Worm (Caenorhabditis elegans): ENCODE measurements around the gene ell-1.
"Not testable (repeated sequence)": the region's sequence is repeated elsewhere in the genome, so short reads cannot be mapped to it uniquely, and the experiment has no call there.

Gene ell-1

DNA sequence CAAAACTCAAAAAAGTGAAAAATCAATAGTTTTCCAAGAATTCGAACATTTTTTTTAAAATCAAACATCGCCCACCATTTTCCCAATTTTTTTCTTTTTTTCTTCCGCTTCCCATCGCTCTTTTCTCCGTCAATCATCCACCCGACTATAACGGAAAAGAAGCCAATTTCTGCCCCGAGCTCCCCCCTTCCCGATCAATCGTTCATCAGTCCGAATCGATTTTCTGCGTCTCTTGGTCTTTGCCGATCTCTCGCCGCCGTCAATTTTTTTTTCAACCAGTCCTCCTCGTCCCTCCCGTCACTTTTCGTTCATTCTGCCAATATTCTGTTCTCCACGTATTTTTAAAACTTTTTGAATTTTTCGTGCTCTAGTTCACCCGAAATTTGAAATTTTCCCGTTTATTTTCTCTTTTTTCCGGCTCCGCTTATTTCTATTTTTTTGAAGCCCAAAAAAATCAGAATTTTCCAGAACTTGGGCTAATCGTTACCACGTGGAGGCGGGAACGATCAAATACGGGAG lies at the start of gene ell-1:
ell-1 (plus strand) TSS at position 469 of the 519 bp plus-strand sequence.
- TF ChIP-seq ama-1 (optimal IDR thresholded peaks at IDR 0.05) (no peak), aly-1 (tag; optimal IDR thresholded peaks at IDR 0.05) (no peak), ceh-13 (GFP tag; optimal IDR thresholded peaks at IDR 0.05) (no peak), hmg-4 (GFP tag; optimal IDR thresholded peaks at IDR 0.05) (no peak), tbx-37 (GFP tag; conservative IDR thresholded peaks at IDR 0.05) (no peak), tbx-11 (GFP tag; IDR thresholded peaks at IDR 0.05) (no peak), scrt-1 (GFP tag; IDR thresholded peaks at IDR 0.05) (no peak), flt-1 (GFP tag; IDR thresholded peaks at IDR 0.05) (no peak), ceh-36 (tag; optimal IDR thresholded peaks at IDR 0.05) (no peak), pes-1 (GFP tag; IDR thresholded peaks at IDR 0.05) (no peak), F13C5.2 (tag; optimal IDR thresholded peaks at IDR 0.05) (no peak), hmbx-1 (tag; optimal IDR thresholded peaks at IDR 0.05) (no peak), sea-1 (GFP tag; conservative IDR thresholded peaks at IDR 0.05) (no peak), tra-4 (tag; optimal IDR thresholded peaks at IDR 0.05) (no peak), ets-7 (tag; optimal IDR thresholded peaks at IDR 0.05) (no peak), B0310.2 (tag; optimal IDR thresholded peaks at IDR 0.05) (no peak)

- TF ChIP-seq B0310.2 (tag; optimal IDR thresholded peaks at IDR 0.05) (no peak), tbx-37 (GFP tag; conservative IDR thresholded peaks at IDR 0.05) (no peak), hmbx-1 (tag; optimal IDR thresholded peaks at IDR 0.05) (no peak), hmg-4 (GFP tag; optimal IDR thresholded peaks at IDR 0.05) (no peak), ceh-36 (tag; optimal IDR thresholded peaks at IDR 0.05) (no peak), F13C5.2 (tag; optimal IDR thresholded peaks at IDR 0.05) (no peak), hnd-1 (tag; optimal IDR thresholded peaks at IDR 0.05) (no peak), aly-1 (tag; optimal IDR thresholded peaks at IDR 0.05) (no peak), ama-1 (optimal IDR thresholded peaks at IDR 0.05) (no peak), tbx-11 (GFP tag; IDR thresholded peaks at IDR 0.05) (no peak), tra-4 (tag; optimal IDR thresholded peaks at IDR 0.05) (no peak), pes-1 (GFP tag; IDR thresholded peaks at IDR 0.05) (no peak), ets-7 (tag; optimal IDR thresholded peaks at IDR 0.05) (no peak), scrt-1 (GFP tag; IDR thresholded peaks at IDR 0.05) (no peak), flt-1 (GFP tag; IDR thresholded peaks at IDR 0.05) (no peak), sea-1 (GFP tag; conservative IDR thresholded peaks at IDR 0.05) (no peak)
These were observed 49.4 kb upstream of the ell-1 start for ce11 chrIV:4344828-4345227.

DNA sequence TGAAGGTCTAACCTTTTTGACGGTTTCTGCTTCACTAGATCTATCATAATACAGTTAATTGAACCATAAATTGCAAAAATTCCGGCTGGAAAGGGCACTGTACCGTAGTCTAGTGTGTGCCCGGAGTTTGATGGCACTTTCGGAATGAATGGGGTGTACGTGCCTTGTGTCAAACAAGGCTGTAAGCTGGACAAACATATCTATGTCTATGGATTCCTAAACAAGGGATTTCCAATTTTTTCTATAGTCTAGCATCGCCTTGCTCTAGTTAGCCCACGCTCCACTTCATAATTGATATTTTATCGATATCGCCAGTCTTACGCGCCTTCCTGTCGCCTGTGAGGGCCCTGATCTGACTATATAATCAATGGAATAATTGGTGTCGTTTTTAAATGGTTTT lies 47.7 kb upstream of the ell-1 start, which contains the start of gene oac-52:
oac-52 (minus strand) TSS at position 101 of the 400 bp plus-strand sequence.
- no peak for TF ChIP-seq ceh-13 (GFP tag; optimal IDR thresholded peaks at IDR 0.05)

DNA sequence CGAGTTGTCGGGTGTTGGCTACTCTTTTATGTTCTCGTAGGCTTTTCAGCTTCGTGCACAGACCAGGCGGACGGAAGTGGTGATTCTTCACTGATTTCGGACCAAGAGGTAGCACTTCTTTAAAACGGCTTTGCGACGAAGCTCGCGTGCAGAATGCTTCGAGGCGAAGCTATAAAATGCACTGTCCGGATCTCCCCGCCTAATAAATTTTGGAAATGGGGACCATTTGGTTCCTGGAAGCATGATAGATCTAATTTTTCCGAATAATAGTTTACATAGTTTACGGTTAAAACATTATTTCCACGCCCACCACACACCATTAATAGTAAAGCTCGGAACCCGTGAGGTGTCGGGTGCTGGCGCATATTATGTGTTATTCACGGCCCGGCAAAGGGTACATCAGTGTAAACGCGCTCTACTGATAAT lies 46.6 kb upstream of the ell-1 start:
- peak; percentile 53 for TF ChIP-seq ama-1 (optimal IDR thresholded peaks at IDR 0.05)
- 0 out of 2 replicates have a peak, but pooled peaks have one; percentile 24 for TF ChIP-seq pes-1 (GFP tag; IDR thresholded peaks at IDR 0.05)
- TF ChIP-seq ets-7 (tag; optimal IDR thresholded peaks at IDR 0.05) = no peak

- not testable (repeated sequence) for TF ChIP-seq tbx-37 (GFP tag; conservative IDR thresholded peaks at IDR 0.05); F13C5.2 (tag; optimal IDR thresholded peaks at IDR 0.05); ceh-13 (GFP tag; optimal IDR thresholded peaks at IDR 0.05)
These were observed 46.1 kb upstream of the ell-1 start, which contains the start of gene W03B1.5 for ce11 chrIV:4348146-4348545. TSS of gene W03B1.5 (plus strand) at chrIV:4348446.

DNA sequence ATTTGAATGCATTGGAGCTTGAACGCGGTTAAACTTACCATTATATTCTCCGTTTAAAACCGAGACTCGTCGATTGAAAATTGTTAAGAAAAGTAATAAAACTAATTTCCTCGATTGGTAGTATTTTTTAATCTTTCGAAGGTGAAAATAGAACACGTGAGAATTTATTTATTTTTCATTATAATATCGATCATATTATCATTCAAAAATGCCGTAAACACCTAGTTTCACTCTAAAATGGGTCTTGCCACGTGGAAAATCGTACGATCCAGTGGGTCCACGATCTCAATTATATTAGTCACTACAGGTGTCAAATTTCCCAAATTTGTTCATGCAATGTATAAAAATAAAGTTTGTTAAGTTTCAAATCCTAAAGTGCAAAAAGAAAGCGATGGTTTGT lies 37.3 kb upstream of the ell-1 start, which contains the start of gene W03B1.9:
W03B1.9 (minus strand) TSS at position 101 of the 400 bp plus-strand sequence.
- TF ChIP-seq aly-1 (tag; optimal IDR thresholded peaks at IDR 0.05) (no peak), ama-1 (optimal IDR thresholded peaks at IDR 0.05) (no peak), ets-7 (tag; optimal IDR thresholded peaks at IDR 0.05) (no peak), pes-1 (GFP tag; IDR thresholded peaks at IDR 0.05) (no peak), hnd-1 (tag; optimal IDR thresholded peaks at IDR 0.05) (no peak)

DNA sequence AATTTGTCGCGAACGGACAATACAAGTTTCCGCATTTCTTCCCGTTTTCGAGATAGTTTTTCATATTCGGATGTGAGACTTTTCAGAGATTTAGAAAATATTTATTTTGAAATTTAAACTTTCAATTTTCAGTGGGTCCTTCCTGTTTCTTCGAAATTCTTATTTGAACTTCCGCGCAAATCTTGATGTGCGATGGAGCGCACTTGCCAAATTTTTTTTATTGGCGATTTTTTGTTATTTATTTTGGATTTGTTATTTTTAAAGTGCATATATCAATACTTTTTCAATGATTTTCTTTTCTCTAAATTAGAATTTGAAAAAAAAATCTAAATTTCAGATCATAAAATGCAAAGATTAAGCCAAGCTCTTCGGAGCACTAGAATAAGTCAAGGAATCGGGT lies 36.9 kb upstream of the ell-1 start, which contains the start of gene sars-2:
sars-2 (plus strand) TSS at position 341 of the 400 bp plus-strand sequence.
- TF ChIP-seq ceh-13 (GFP tag; optimal IDR thresholded peaks at IDR 0.05) (no peak), hmbx-1 (tag; optimal IDR thresholded peaks at IDR 0.05) (no peak), B0310.2 (tag; optimal IDR thresholded peaks at IDR 0.05) (no peak), flt-1 (GFP tag; IDR thresholded peaks at IDR 0.05) (no peak), sea-1 (GFP tag; conservative IDR thresholded peaks at IDR 0.05) (no peak), ets-7 (tag; optimal IDR thresholded peaks at IDR 0.05) (no peak), ama-1 (optimal IDR thresholded peaks at IDR 0.05) (no peak), aly-1 (tag; optimal IDR thresholded peaks at IDR 0.05) (no peak), tbx-11 (GFP tag; IDR thresholded peaks at IDR 0.05) (no peak), ceh-36 (tag; optimal IDR thresholded peaks at IDR 0.05) (no peak), F13C5.2 (tag; optimal IDR thresholded peaks at IDR 0.05) (no peak), tra-4 (tag; optimal IDR thresholded peaks at IDR 0.05) (no peak), tbx-37 (GFP tag; conservative IDR thresholded peaks at IDR 0.05) (no peak), hnd-1 (tag; optimal IDR thresholded peaks at IDR 0.05) (no peak), scrt-1 (GFP tag; IDR thresholded peaks at IDR 0.05) (no peak), hmg-4 (GFP tag; optimal IDR thresholded peaks at IDR 0.05) (no peak), pes-1 (GFP tag; IDR thresholded peaks at IDR 0.05) (no peak)

ce11 chrIV:4359653-4360052 lies 34.6 kb upstream of the ell-1 start, which contains the start of gene F55F10.3:
TSS of gene F55F10.3 (plus strand) at chrIV:4359953.
- TF ChIP-seq flt-1 (GFP tag; IDR thresholded peaks at IDR 0.05) (no peak), hmbx-1 (tag; optimal IDR thresholded peaks at IDR 0.05) (no peak), F13C5.2 (tag; optimal IDR thresholded peaks at IDR 0.05) (no peak), ceh-13 (GFP tag; optimal IDR thresholded peaks at IDR 0.05) (no peak), hmg-4 (GFP tag; optimal IDR thresholded peaks at IDR 0.05) (no peak), ets-7 (tag; optimal IDR thresholded peaks at IDR 0.05) (no peak), sea-1 (GFP tag; conservative IDR thresholded peaks at IDR 0.05) (no peak), ceh-36 (tag; optimal IDR thresholded peaks at IDR 0.05) (no peak), hnd-1 (tag; optimal IDR thresholded peaks at IDR 0.05) (no peak), pes-1 (GFP tag; IDR thresholded peaks at IDR 0.05) (no peak), tra-4 (tag; optimal IDR thresholded peaks at IDR 0.05) (no peak), B0310.2 (tag; optimal IDR thresholded peaks at IDR 0.05) (no peak), tbx-37 (GFP tag; conservative IDR thresholded peaks at IDR 0.05) (no peak)

Data from whole organism, early embryonic.